Worm (Caenorhabditis elegans) whole organism, L2 larva: Measurements from ENCODE around the gene shw-3.

ENCODE experiments used
- aly-2 ChIP-seq: fragments of 150-350 bp; optimal IDR thresholded peaks from 2 replicates; lab custom pipeline; 2014; ENCODE audit warnings: missing biosample characterization, missing genetic modification characterization
- ceh-82 ChIP-seq: fragments of 150-350 bp; optimal IDR thresholded peaks from 2 replicates; lab custom pipeline; 2014; ENCODE audit warnings: missing biosample characterization, missing genetic modification characterization
- egl-27 ChIP-seq: sonication (generic microtip); optimal IDR thresholded peaks from 3 replicates; lab custom pipeline; 2017; ENCODE audit warnings: missing biosample characterization, missing genetic modification reagents, missing genetic modification characterization
- nhr-25 ChIP-seq: fragments of 150-350 bp; sonication (generic microtip); optimal IDR thresholded peaks from 3 replicates; lab custom pipeline; 2014; ENCODE audit warnings: missing biosample characterization, missing genetic modification characterization
- snpc-4 ChIP-seq: fragments of 150-350 bp; optimal IDR thresholded peaks from 2 replicates; lab custom pipeline; 2014; ENCODE audit warnings: missing biosample characterization, missing genetic modification characterization
- unc-62 ChIP-seq: fragments of 150-350 bp; optimal IDR thresholded peaks from 2 replicates; lab custom pipeline; 2014; ENCODE audit warnings: missing biosample characterization, missing genetic modification reagents, missing genetic modification characterization

DNA sequence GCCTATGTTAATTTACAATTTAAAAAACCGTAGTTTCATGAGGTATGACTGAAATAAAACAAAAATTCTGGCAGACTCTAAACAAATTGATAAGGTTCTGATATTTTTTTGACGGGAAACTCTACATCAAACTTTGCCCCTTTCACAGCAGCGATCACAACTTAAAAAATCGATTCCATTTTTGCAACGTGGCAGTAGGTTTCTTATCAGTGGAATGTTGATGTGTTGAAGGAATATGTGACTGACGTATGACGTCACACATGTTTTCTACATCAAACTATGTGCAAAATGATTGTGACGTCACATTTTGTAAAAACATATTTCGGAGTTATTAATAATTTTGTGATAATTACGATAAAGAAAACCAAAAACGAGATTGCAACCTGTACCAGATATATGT lies 24.9 kb upstream of the shw-3 start:
- TF ChIP-seq unc-62 (no peak), snpc-4 (no peak), aly-2 (no peak), nhr-25 (tag; lab: Kevin White, UChicago) (no peak), ceh-82 (tag; lab: Kevin White, UChicago) (no peak), egl-27 (tag; lab: Kevin White, UChicago) (no peak)
